Fruit fly (Drosophila melanogaster) whole organism, adult: Measurements from ENCODE around the gene ex.

Experiments used
- CG11617 ChIP-seq: fragments of 200-800 bp; sonication (Bioruptor generic); optimal IDR thresholded peaks from 2 replicates; lab custom pipeline; 2017; ENCODE audit warnings: mild to moderate bottlenecking, missing biosample characterization, missing genetic modification reagents, missing genetic modification characterization
- CG12768 ChIP-seq: fragments of 200-800 bp; sonication (Bioruptor generic); optimal IDR thresholded peaks from 2 replicates; lab custom pipeline; 2017; ENCODE audit warnings: missing biosample characterization, missing genetic modification characterization, mild to moderate bottlenecking, moderate library complexity, missing genetic modification reagents
- CG14711 ChIP-seq: fragments of 200-800 bp; sonication (Bioruptor generic); optimal IDR thresholded peaks from 2 replicates; lab custom pipeline; 2018; ENCODE audit warnings: missing biosample characterization, mild to moderate bottlenecking, missing genetic modification characterization, moderate library complexity
- CG33017 ChIP-seq: fragments of 200-800 bp; sonication (Bioruptor generic); optimal IDR thresholded peaks from 2 replicates; lab custom pipeline; 2018; ENCODE audit warnings: missing biosample characterization, mild to moderate bottlenecking, missing genetic modification characterization, moderate library complexity
- CG5204 ChIP-seq: fragments of 200-800 bp; sonication (Bioruptor generic); optimal IDR thresholded peaks from 2 replicates; lab custom pipeline; 2016; ENCODE audit warnings: missing biosample characterization, missing genetic modification characterization
- CG7045 ChIP-seq: fragments of 200-800 bp; sonication (Bioruptor generic); optimal IDR thresholded peaks from 2 replicates; lab custom pipeline; 2017; ENCODE audit warnings: missing biosample characterization, mild to moderate bottlenecking, missing genetic modification characterization
- CG7101 ChIP-seq: fragments of 200-800 bp; sonication (Bioruptor generic); optimal IDR thresholded peaks from 2 replicates; lab custom pipeline; 2018; ENCODE audit warnings: missing biosample characterization, mild to moderate bottlenecking, missing genetic modification characterization, moderate library complexity
- Crg-1 ChIP-seq: fragments of 200-800 bp; sonication (Bioruptor generic); optimal IDR thresholded peaks from 2 replicates; lab custom pipeline; 2016; ENCODE audit warnings: missing biosample characterization, missing genetic modification characterization
- Hr96 ChIP-seq: fragments of 200-800 bp; sonication (Bioruptor generic); optimal IDR thresholded peaks from 2 replicates; lab custom pipeline; 2016; ENCODE audit warnings: missing biosample characterization, missing genetic modification characterization
- Mnt ChIP-seq: fragments of 200-800 bp; sonication (Bioruptor generic); optimal IDR thresholded peaks from 2 replicates; lab custom pipeline; 2016; ENCODE audit warnings: missing biosample characterization, mild to moderate bottlenecking, missing genetic modification characterization
- bab1 ChIP-seq: fragments of 200-800 bp; sonication (Bioruptor generic); optimal IDR thresholded peaks from 3 replicates; lab custom pipeline; 2019; ENCODE audit warnings: missing biosample characterization, mild to moderate bottlenecking, missing genetic modification characterization, moderate library complexity
- kay ChIP-seq: fragments of 200-800 bp; sonication (Bioruptor generic); peaks from one replicate; lab custom pipeline; 2016; ENCODE audit warnings: missing biosample characterization, missing genetic modification characterization, borderline replicate concordance
- toe ChIP-seq: fragments of 200-800 bp; sonication (Bioruptor generic); optimal IDR thresholded peaks from 2 replicates; lab custom pipeline; 2016; ENCODE audit warnings: missing biosample characterization, missing genetic modification characterization

DNA sequence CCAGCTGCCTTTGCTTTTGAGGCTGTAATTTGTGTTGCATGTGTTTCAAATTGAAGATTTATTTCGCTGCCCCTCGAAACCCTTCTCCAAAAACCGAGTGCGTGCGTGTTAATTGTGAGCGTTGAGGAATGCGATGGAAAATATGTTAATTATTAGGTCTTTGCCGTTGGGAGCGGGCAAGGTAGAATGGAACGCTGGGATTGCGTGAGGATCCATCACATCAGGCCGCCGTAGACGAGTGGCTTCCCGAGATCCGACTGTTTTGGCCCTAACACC, 10.4 kb downstream of the ex start:
- no peak for TF ChIP-seq Crg-1 (GFP tag; lab: Kevin White, UChicago)
- no peak for TF ChIP-seq Hr96
- no peak for TF ChIP-seq CG7045
- no peak for TF ChIP-seq CG7101 (tag; lab: Kevin White, UChicago)
- TF ChIP-seq bab1 (GFP tag; lab: Kevin White, UChicago): no peak
- TF ChIP-seq kay (GFP tag; lab: Kevin White, UChicago): no peak
- no peak for TF ChIP-seq toe (GFP tag; lab: Kevin White, UChicago)
- no peak for TF ChIP-seq CG33017
- TF ChIP-seq CG12768 (GFP tag; lab: Kevin White, UChicago): no peak
- TF ChIP-seq CG14711 (tag; lab: Kevin White, UChicago): no peak
- no peak for TF ChIP-seq Mnt (GFP tag; lab: Kevin White, UChicago)
- no peak for TF ChIP-seq CG5204 (GFP tag; lab: Kevin White, UChicago)
- no peak for TF ChIP-seq CG11617
